Worm (Caenorhabditis elegans) whole organism, L4 larva: ENCODE results near the gene C07A9.13.

Experiments used
- ceh-28 ChIP-seq: fragments of 150-350 bp; optimal IDR thresholded peaks from 2 replicates; lab custom pipeline; 2014; ENCODE audit warnings: missing biosample characterization, missing genetic modification reagents, missing genetic modification characterization
- fos-1 ChIP-seq: fragments of 150-350 bp; optimal IDR thresholded peaks from 2 replicates; lab custom pipeline; 2014; ENCODE audit warnings: missing biosample characterization, missing genetic modification characterization
- lin-13 ChIP-seq: fragments of 150-350 bp; optimal IDR thresholded peaks from 2 replicates; lab custom pipeline; 2014; ENCODE audit warnings: missing biosample characterization, missing genetic modification reagents, missing genetic modification characterization
- mep-1 ChIP-seq: fragments of 150-350 bp; sonication (generic microtip); optimal IDR thresholded peaks from 3 replicates; lab custom pipeline; 2014; ENCODE audit warnings: missing biosample characterization, missing genetic modification characterization
- snpc-4 ChIP-seq: fragments of 150-350 bp; optimal IDR thresholded peaks from 2 replicates; lab custom pipeline; 2014; ENCODE audit warnings: missing biosample characterization, missing genetic modification characterization
- vab-7 ChIP-seq: fragments of 200-800 bp; sonication (Bioruptor generic); IDR thresholded peaks from 2 replicates; pipeline ENCODE4 v1.3.6; 2022; ENCODE audit warnings: missing genetic modification reagents, missing genetic modification characterization, missing compliant biosample characterization

DNA sequence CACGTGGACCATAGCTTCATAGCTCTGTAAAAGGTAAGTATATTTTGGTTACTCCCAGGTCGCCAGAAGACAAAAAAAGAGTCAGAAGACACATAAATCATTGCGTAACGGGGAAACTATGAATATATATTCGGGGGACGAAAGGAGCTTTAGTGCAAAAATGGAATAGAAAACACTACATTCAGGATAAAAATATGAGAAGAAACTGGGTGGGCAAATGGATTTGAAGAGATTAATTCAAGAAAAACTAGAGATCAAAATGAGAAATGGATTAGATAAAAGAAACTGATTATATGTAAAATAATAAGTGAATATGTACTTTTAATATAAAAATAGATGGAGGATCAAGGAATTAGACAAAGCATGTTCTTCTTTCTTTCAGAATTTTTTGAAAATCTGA is 46.3 kb upstream of the C07A9.13 start, which contains the start of gene C07A9.12:
- TF ChIP-seq mep-1 (tag; lab: Kevin White, UChicago) (no peak), lin-13 (GFP tag; lab: Kevin White, UChicago) (no peak), ceh-28 (tag; lab: Kevin White, UChicago) (no peak), snpc-4 (tag; lab: Kevin White, UChicago) (no peak), vab-7 (no peak), fos-1 (tag; lab: Kevin White, UChicago) (no peak)
